Worm (Caenorhabditis elegans) whole organism, midembryonic: ENCODE data around the gene C04F5.8.

ENCODE experiments used
- T22C8.4 ChIP-seq: fragments of 200-800 bp; sonication (Bioruptor generic); IDR thresholded peaks from 2 replicates; pipeline ENCODE4 v1.3.6; 2022; ENCODE audit warnings: missing genetic modification characterization, missing compliant biosample characterization
- cog-1 ChIP-seq: sonication (generic microtip); optimal IDR thresholded peaks from 2 replicates; lab custom pipeline; 2016; ENCODE audit warnings: missing genetic modification characterization, missing compliant biosample characterization
- flt-1 ChIP-seq: fragments of 200-800 bp; sonication (Bioruptor generic); IDR thresholded peaks from 2 replicates; pipeline ENCODE4 v1.3.6; 2022; ENCODE audit warnings: missing genetic modification characterization, missing compliant biosample characterization
- klf-2 ChIP-seq: fragments of 200-800 bp; sonication (Bioruptor generic); conservative IDR thresholded peaks from 2 replicates; pipeline ENCODE4 v1.3.6; 2022; ENCODE audit warnings: missing genetic modification reagents, missing genetic modification characterization, missing compliant biosample characterization
- med-1 ChIP-seq: sonication (generic microtip); optimal IDR thresholded peaks from 2 replicates; lab custom pipeline; 2017; ENCODE audit warnings: missing genetic modification characterization, mild to moderate bottlenecking, missing compliant biosample characterization, antibody characterized with exemption, missing genetic modification reagents; ENCODE audit not compliant: insufficient read depth
- ref-1 ChIP-seq: fragments of 200-800 bp; sonication (Bioruptor generic); conservative IDR thresholded peaks from 2 replicates; pipeline ENCODE4 v1.3.6; 2022; ENCODE audit warnings: missing genetic modification reagents, missing genetic modification characterization, missing compliant biosample characterization
- tab-1 ChIP-seq: fragments of 200-800 bp; sonication (Bioruptor generic); IDR thresholded peaks from 2 replicates; pipeline ENCODE4 v1.3.6; 2022; ENCODE audit warnings: missing genetic modification characterization, missing compliant biosample characterization
- ztf-23 ChIP-seq: fragments of 200-800 bp; sonication (Bioruptor generic); IDR thresholded peaks from 2 replicates; pipeline ENCODE4 v1.3.6; 2022; ENCODE audit warnings: missing genetic modification reagents, missing genetic modification characterization, missing compliant biosample characterization
- ztf-29 ChIP-seq: fragments of 200-800 bp; sonication (Bioruptor generic); IDR thresholded peaks from 2 replicates; pipeline ENCODE4 v1.3.6; 2022; ENCODE audit warnings: missing genetic modification reagents, missing genetic modification characterization, missing compliant biosample characterization

ce11 chrV:5161792-5162191 lies 48.2 kb upstream of the C04F5.8 start, which contains the start of gene abu-6:
- TF ChIP-seq T22C8.4 (no peak), ref-1 (GFP tag; lab: Robert Waterston, UW) (no peak), flt-1 (GFP tag; lab: Robert Waterston, UW) (no peak), ztf-29 (GFP tag; lab: Robert Waterston, UW) (no peak), ztf-23 (no peak), med-1 (GFP tag; lab: Kevin White, UChicago) (no peak), klf-2 (GFP tag; lab: Robert Waterston, UW) (no peak), cog-1 (tag; lab: Kevin White, UChicago) (no peak), tab-1 (GFP tag; lab: Robert Waterston, UW) (no peak)
